Fruit fly (Drosophila melanogaster): ENCODE data around the gene Cyp304a1.

Gene Cyp304a1

DNA sequence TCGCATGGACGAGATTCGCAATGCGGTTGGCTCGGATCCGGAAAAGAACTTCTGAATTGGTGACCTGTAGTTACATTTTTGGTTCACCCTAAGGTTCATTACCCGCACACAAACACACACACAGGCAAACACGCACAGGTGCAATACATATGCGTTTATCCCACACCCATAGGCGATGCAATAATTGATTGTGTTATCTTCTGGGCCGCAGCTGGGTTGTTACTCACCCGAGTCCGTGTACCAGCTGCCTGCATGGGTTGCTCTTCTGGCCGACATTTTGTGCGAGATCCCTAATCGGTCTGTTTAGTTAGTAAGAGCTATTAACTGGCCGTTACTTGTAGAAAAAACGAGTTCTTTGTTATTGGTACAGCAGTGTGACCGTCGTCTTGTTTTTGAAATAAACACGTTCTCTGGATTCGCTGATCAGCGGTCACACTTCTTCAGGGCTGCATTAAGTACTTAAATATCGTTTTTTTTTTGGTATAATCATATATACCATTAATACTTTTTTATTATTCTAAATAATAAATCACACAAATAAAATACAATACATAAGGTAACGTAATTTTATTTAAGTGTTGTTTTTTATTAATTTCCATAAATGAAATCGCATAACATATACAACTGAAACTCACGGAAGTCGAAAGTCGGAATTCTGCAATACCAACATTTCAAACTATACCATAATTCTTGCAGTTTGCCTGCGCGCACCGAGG lies 47.5 kb downstream of the Cyp304a1 start, which contains the start of gene CG8031 (continued):
- no peak for TF ChIP-seq D (optimal IDR thresholded peaks at IDR 0.05)
- no peak for TF ChIP-seq D (GFP tag; optimal IDR thresholded peaks at IDR 0.05)
- peak; percentile 97 for TF ChIP-seq CG9797 (GFP tag; optimal IDR thresholded peaks at IDR 0.05)
- TF ChIP-seq jigr1 (GFP tag; IDR thresholded peaks at IDR 0.05), result no peak
- no peak for TF ChIP-seq mam (GFP tag; optimal IDR thresholded peaks at IDR 0.05)
- TF ChIP-seq Asciz (GFP tag; optimal IDR thresholded peaks at IDR 0.05), result no peak
- no peak for TF ChIP-seq CG7745 (tag; optimal IDR thresholded peaks at IDR 0.05)
- no peak for TF ChIP-seq Bdp1 (GFP tag; optimal IDR thresholded peaks at IDR 0.05)
- TF ChIP-seq CG6254 (GFP tag; optimal IDR thresholded peaks at IDR 0.05), result no peak
- TF ChIP-seq CG10321 (GFP tag; IDR thresholded peaks at IDR 0.05), result 0 out of 2 replicates have a peak, but pooled peaks have one; percentile 16
- 0 out of 3 replicates have a peak, but pooled peaks have one; percentile 5 for TF ChIP-seq ci (GFP tag; IDR thresholded peaks at IDR 0.05)
- TF ChIP-seq luna (GFP tag; optimal IDR thresholded peaks at IDR 0.05), result no peak
- no peak for TF ChIP-seq CG13296 (GFP tag; optimal IDR thresholded peaks at IDR 0.05)
- no peak for TF ChIP-seq CG7786 (GFP tag; optimal IDR thresholded peaks at IDR 0.05)
- peak; percentile 21 for TF ChIP-seq CG8478 (optimal IDR thresholded peaks at IDR 0.05)
- no peak for TF ChIP-seq CG11723 (GFP tag; optimal IDR thresholded peaks at IDR 0.05)
- no peak for TF ChIP-seq so (GFP tag; IDR thresholded peaks at IDR 0.05)
- TF ChIP-seq trem (tag; optimal IDR thresholded peaks at IDR 0.05), result peak; percentile 26
- TF ChIP-seq ewg (GFP tag; optimal IDR thresholded peaks at IDR 0.05), result no peak
- no peak for TF ChIP-seq CG10565 (GFP tag; optimal IDR thresholded peaks at IDR 0.05)
- peak; percentile 68 for TF ChIP-seq nmo (GFP tag; optimal IDR thresholded peaks at IDR 0.05)
- no peak for TF ChIP-seq CG8388 (GFP tag; optimal IDR thresholded peaks at IDR 0.05)
- no peak for TF ChIP-seq ems (GFP tag; optimal IDR thresholded peaks at IDR 0.05)
- no peak for TF ChIP-seq nerfin-2 (GFP tag; IDR thresholded peaks at IDR 0.05; ENCODE audit: partially characterized antibody)
- TF ChIP-seq jing (GFP tag; optimal IDR thresholded peaks at IDR 0.05), result no peak
- no peak for TF ChIP-seq sisA (GFP tag; IDR thresholded peaks at IDR 0.05)
- TF ChIP-seq zfh1 (GFP tag; IDR thresholded peaks at IDR 0.05), result 0 out of 3 replicates have a peak, but pooled peaks have one; percentile 16
- TF ChIP-seq sc (optimal IDR thresholded peaks at IDR 0.05), result no peak
- TF ChIP-seq sc (GFP tag; optimal IDR thresholded peaks at IDR 0.05), result no peak
- no peak for TF ChIP-seq fd96Cb (tag; optimal IDR thresholded peaks at IDR 0.05)
- TF ChIP-seq p53 (GFP tag; optimal IDR thresholded peaks at IDR 0.05), result no peak
- no peak for TF ChIP-seq Dad (GFP tag; optimal IDR thresholded peaks at IDR 0.05)
- TF ChIP-seq Deaf1 (tag; optimal IDR thresholded peaks at IDR 0.05), result no peak
- TF ChIP-seq CG3163 (GFP tag; optimal IDR thresholded peaks at IDR 0.05), result no peak
- TF ChIP-seq CG2202 (tag; optimal IDR thresholded peaks at IDR 0.05), result no peak
- peak; percentile 70 for TF ChIP-seq CG2116 (GFP tag; optimal IDR thresholded peaks at IDR 0.05)
- TF ChIP-seq ERR (GFP tag; optimal IDR thresholded peaks at IDR 0.05), result no peak
- no peak for TF ChIP-seq CG1602 (GFP tag; optimal IDR thresholded peaks at IDR 0.05)
- TF ChIP-seq CG17328 (GFP tag; IDR thresholded peaks at IDR 0.05), result no peak
- no peak for TF ChIP-seq sima (GFP tag; optimal IDR thresholded peaks at IDR 0.05)
- no peak for TF ChIP-seq slp2 (GFP tag; optimal IDR thresholded peaks at IDR 0.05)
- no peak for TF ChIP-seq Adf1 (GFP tag; IDR thresholded peaks at IDR 0.05)
- no peak for TF ChIP-seq phol (tag; optimal IDR thresholded peaks at IDR 0.05)
- TF ChIP-seq CG10654 (GFP tag; optimal IDR thresholded peaks at IDR 0.05), result no peak
- no peak for TF ChIP-seq hbn (GFP tag; IDR thresholded peaks at IDR 0.05; ENCODE audit: partially characterized antibody)
- peak; percentile 91 for TF ChIP-seq Sin3A (optimal IDR thresholded peaks at IDR 0.05)
- no peak for TF ChIP-seq Oli (tag; optimal IDR thresholded peaks at IDR 0.05)
- TF ChIP-seq caup (GFP tag; optimal IDR thresholded peaks at IDR 0.05; ENCODE audit: severe bottlenecking), result no peak
- TF ChIP-seq CG17385 (GFP tag; optimal IDR thresholded peaks at IDR 0.05), result no peak
- TF ChIP-seq CG15073 (GFP tag; optimal IDR thresholded peaks at IDR 0.05), result no peak
- TF ChIP-seq ato (GFP tag; IDR thresholded peaks at IDR 0.05; ENCODE audit: partially characterized antibody), result no peak
